Fruit fly (Drosophila melanogaster) whole organism, embryonic: Measurements from ENCODE around the gene CG14452.

ENCODE experiments used
- Ada2b ChIP-seq: fragments of 200-800 bp; sonication (Bioruptor generic); IDR thresholded peaks from 2 replicates; pipeline ENCODE4 v1.3.6; 2022; ENCODE audit warnings: missing biosample characterization, missing genetic modification characterization
- Adf1 ChIP-seq: fragments of 200-800 bp; sonication (Bioruptor generic); IDR thresholded peaks from 2 replicates; pipeline ENCODE4 v1.3.6; 2022; ENCODE audit warnings: missing biosample characterization, missing genetic modification characterization
- BEAF-32 ChIP-seq: fragments of 200-800 bp; sonication (Bioruptor generic); optimal IDR thresholded peaks from 3 replicates; lab custom pipeline; 2017; ENCODE audit warnings: missing biosample characterization, missing genetic modification characterization, mild to moderate bottlenecking, moderate library complexity, missing genetic modification reagents
- Blimp-1 ChIP-seq: fragments of 200-800 bp; sonication (Bioruptor generic); optimal IDR thresholded peaks from 3 replicates; lab custom pipeline; 2018; ENCODE audit warnings: missing biosample characterization, missing genetic modification characterization, mild to moderate bottlenecking, moderate library complexity, missing genetic modification reagents
- BtbVII ChIP-seq: fragments of 200-800 bp; sonication (Bioruptor generic); optimal IDR thresholded peaks from 3 replicates; lab custom pipeline; 2017; ENCODE audit warnings: missing biosample characterization, mild to moderate bottlenecking, missing genetic modification characterization
- CG17328 ChIP-seq: fragments of 200-800 bp; sonication (Bioruptor generic); IDR thresholded peaks from 2 replicates; pipeline ENCODE4 v1.3.6; 2022; ENCODE audit warnings: missing biosample characterization, missing genetic modification characterization
- CG18599 ChIP-seq: fragments of 200-800 bp; sonication (Bioruptor generic); optimal IDR thresholded peaks from 3 replicates; lab custom pipeline; 2017; ENCODE audit warnings: missing biosample characterization, missing genetic modification characterization, mild to moderate bottlenecking, moderate library complexity, missing genetic modification reagents
- CG2199 ChIP-seq: fragments of 200-800 bp; sonication (Bioruptor generic); IDR thresholded peaks from 3 replicates; pipeline ENCODE4 v1.3.6; 2022; ENCODE audit warnings: missing biosample characterization, missing genetic modification characterization
- CG34376 ChIP-seq: fragments of 200-800 bp; sonication (Bioruptor generic); optimal IDR thresholded peaks from 2 replicates; lab custom pipeline; 2018; ENCODE audit warnings: missing biosample characterization, mild to moderate bottlenecking, missing genetic modification characterization
- CG5180 ChIP-seq: fragments of 200-800 bp; sonication (Bioruptor generic); optimal IDR thresholded peaks from 3 replicates; lab custom pipeline; 2017; ENCODE audit warnings: missing biosample characterization, missing genetic modification characterization, mild to moderate bottlenecking, moderate library complexity, missing genetic modification reagents
- CG5953 ChIP-seq: fragments of 200-800 bp; sonication (Bioruptor generic); IDR thresholded peaks from 2 replicates; pipeline ENCODE4 v1.3.6; 2022; ENCODE audit warnings: missing biosample characterization, missing genetic modification characterization
- CG6689 ChIP-seq: fragments of 200-800 bp; sonication (Bioruptor generic); IDR thresholded peaks from 2 replicates; pipeline ENCODE4 v1.3.6; 2022; ENCODE audit warnings: missing biosample characterization, missing genetic modification characterization
- CG8290 ChIP-seq, 3 experiments: fragments of 200-800 bp; sonication (Bioruptor generic); optimal IDR thresholded peaks; 2 replicates each; lab custom pipeline; 2016 to 2019; ENCODE audit warnings: missing biosample characterization in 3 of 3, missing genetic modification characterization in 3 of 3, mild to moderate bottlenecking in 2 of 3, moderate library complexity in 1 of 3
- CG9817 ChIP-seq: fragments of 200-800 bp; sonication (Bioruptor generic); optimal IDR thresholded peaks from 2 replicates; lab custom pipeline; 2018; ENCODE audit warnings: missing biosample characterization, mild to moderate bottlenecking, missing genetic modification characterization, moderate library complexity
- Dp ChIP-seq: fragments of 200-800 bp; sonication (Bioruptor generic); optimal IDR thresholded peaks from 2 replicates; lab custom pipeline; 2018; ENCODE audit warnings: missing biosample characterization, mild to moderate bottlenecking, missing genetic modification characterization, moderate library complexity
- E2f2 ChIP-seq: fragments of 200-800 bp; sonication (Bioruptor generic); IDR thresholded peaks from 2 replicates; pipeline ENCODE4 v1.3.6; 2022; ENCODE audit warnings: missing biosample characterization, missing genetic modification characterization
- Elba2 ChIP-seq: fragments of 200-800 bp; sonication (Bioruptor generic); optimal IDR thresholded peaks from 3 replicates; lab custom pipeline; 2016; ENCODE audit warnings: missing biosample characterization, missing genetic modification characterization
- Ets65A ChIP-seq: fragments of 200-800 bp; sonication (Bioruptor generic); peaks from one replicate; lab custom pipeline; 2016; ENCODE audit warnings: missing biosample characterization, missing genetic modification characterization
- GATAe ChIP-seq: fragments of 200-800 bp; sonication (Bioruptor generic); conservative IDR thresholded peaks from 2 replicates; pipeline ENCODE4 v1.3.6; 2022; ENCODE audit warnings: missing biosample characterization, missing genetic modification characterization
- HmgZ ChIP-seq: fragments of 200-800 bp; sonication (Bioruptor generic); optimal IDR thresholded peaks from 2 replicates; lab custom pipeline; 2018; ENCODE audit warnings: missing biosample characterization, mild to moderate bottlenecking, missing genetic modification characterization
- Jarid2 ChIP-seq: fragments of 200-800 bp; sonication (Bioruptor generic); optimal IDR thresholded peaks from 3 replicates; lab custom pipeline; 2017; ENCODE audit warnings: mild to moderate bottlenecking, missing biosample characterization, missing genetic modification reagents, missing genetic modification characterization
- Mad ChIP-seq: fragments of 200-800 bp; sonication (Bioruptor generic); optimal IDR thresholded peaks from 2 replicates; lab custom pipeline; 2016; ENCODE audit warnings: missing biosample characterization, missing genetic modification characterization
- Med ChIP-seq: fragments of 200-800 bp; sonication (Bioruptor generic); peaks from one replicate; lab custom pipeline; 2016; ENCODE audit warnings: missing biosample characterization, missing genetic modification characterization, mild to moderate bottlenecking, inconsistent platforms, moderate library complexity
- Mrtf ChIP-seq: fragments of 200-800 bp; sonication (Bioruptor generic); IDR thresholded peaks from 3 replicates; pipeline ENCODE4 v1.3.6; 2022; ENCODE audit warnings: missing biosample characterization, missing genetic modification characterization
- NK7.1 ChIP-seq: fragments of 200-800 bp; sonication (Bioruptor generic); optimal IDR thresholded peaks from 3 replicates; lab custom pipeline; 2016; ENCODE audit warnings: missing biosample characterization, missing genetic modification characterization
- Nf-YA ChIP-seq: fragments of 200-800 bp; sonication (Bioruptor generic); IDR thresholded peaks from 2 replicates; pipeline ENCODE4 v1.3.6; 2022; ENCODE audit warnings: missing biosample characterization, missing genetic modification characterization
- Pdp1 ChIP-seq, 2 experiments: fragments of 200-800 bp; sonication (Bioruptor generic); optimal IDR thresholded peaks; 3 replicates each; lab custom pipeline; 2016; ENCODE audit warnings: missing biosample characterization in 2 of 2, missing genetic modification characterization in 2 of 2, mild to moderate bottlenecking in 1 of 2, moderate library complexity in 1 of 2
- Rfx ChIP-seq: fragments of 200-800 bp; sonication (Bioruptor generic); IDR thresholded peaks from 2 replicates; pipeline ENCODE4 v1.3.6; 2022; ENCODE audit warnings: missing biosample characterization, missing genetic modification characterization
- YL-1 ChIP-seq: fragments of 200-800 bp; sonication (Bioruptor generic); optimal IDR thresholded peaks from 3 replicates; lab custom pipeline; 2017; ENCODE audit warnings: missing biosample characterization, mild to moderate bottlenecking, missing genetic modification characterization
- al ChIP-seq: fragments of 200-800 bp; sonication (Bioruptor generic); IDR thresholded peaks from 2 replicates; pipeline ENCODE4 v1.3.6; 2022; ENCODE audit warnings: missing biosample characterization, missing genetic modification characterization
- bigmax ChIP-seq: fragments of 200-800 bp; sonication (Bioruptor generic); optimal IDR thresholded peaks from 2 replicates; lab custom pipeline; 2018; ENCODE audit warnings: missing biosample characterization, mild to moderate bottlenecking, missing genetic modification characterization
- cato ChIP-seq: fragments of 200-800 bp; sonication (Bioruptor generic); optimal IDR thresholded peaks from 2 replicates; lab custom pipeline; 2016; ENCODE audit warnings: missing biosample characterization, missing genetic modification characterization, borderline replicate concordance
- cwo ChIP-seq: fragments of 200-800 bp; sonication (Bioruptor generic); optimal IDR thresholded peaks from 3 replicates; lab custom pipeline; 2017; ENCODE audit warnings: missing biosample characterization, missing genetic modification characterization, mild to moderate bottlenecking, moderate library complexity, missing genetic modification reagents
- dm ChIP-seq: fragments of 200-800 bp; sonication (Bioruptor generic); optimal IDR thresholded peaks from 3 replicates; lab custom pipeline; 2016; ENCODE audit warnings: missing biosample characterization, missing genetic modification characterization
- dmrt99B ChIP-seq: fragments of 200-800 bp; sonication (Bioruptor generic); optimal IDR thresholded peaks from 2 replicates; lab custom pipeline; 2018; ENCODE audit warnings: missing biosample characterization, mild to moderate bottlenecking, missing genetic modification characterization, moderate library complexity
- exex ChIP-seq: fragments of 200-800 bp; sonication (Bioruptor generic); optimal IDR thresholded peaks from 4 replicates; lab custom pipeline; 2018; ENCODE audit warnings: missing biosample characterization, mild to moderate bottlenecking, missing genetic modification characterization, moderate library complexity
- ftz-f1 ChIP-seq: fragments of 200-800 bp; sonication (Bioruptor generic); optimal IDR thresholded peaks from 2 replicates; lab custom pipeline; 2016; ENCODE audit warnings: missing biosample characterization, missing genetic modification characterization
- kni ChIP-seq: fragments of 200-800 bp; sonication (Bioruptor generic); optimal IDR thresholded peaks from 3 replicates; lab custom pipeline; 2017; ENCODE audit warnings: mild to moderate bottlenecking, missing biosample characterization, missing genetic modification reagents, missing genetic modification characterization
- knrl ChIP-seq: fragments of 200-800 bp; sonication (Bioruptor generic); IDR thresholded peaks from 3 replicates; pipeline ENCODE4 v1.3.6; 2022; ENCODE audit warnings: missing biosample characterization, missing genetic modification characterization; ENCODE audit not compliant: partially characterized antibody
- lmd ChIP-seq: fragments of 200-800 bp; sonication (Bioruptor generic); IDR thresholded peaks from 2 replicates; pipeline ENCODE4 v1.3.6; 2022; ENCODE audit warnings: missing biosample characterization, missing genetic modification characterization
- nau ChIP-seq: fragments of 200-800 bp; sonication (Bioruptor generic); optimal IDR thresholded peaks from 3 replicates; lab custom pipeline; 2017; ENCODE audit warnings: missing biosample characterization, mild to moderate bottlenecking, missing genetic modification characterization, missing genetic modification reagents
- ro ChIP-seq: fragments of 200-800 bp; sonication (Bioruptor generic); IDR thresholded peaks from 2 replicates; pipeline ENCODE4 v1.3.6; 2022; ENCODE audit warnings: missing biosample characterization, missing genetic modification characterization
- sens ChIP-seq: fragments of 200-800 bp; sonication (Bioruptor generic); peaks from one replicate; lab custom pipeline; 2016; ENCODE audit warnings: missing biosample characterization, missing genetic modification characterization
- sqz ChIP-seq: fragments of 200-800 bp; sonication (Bioruptor generic); optimal IDR thresholded peaks from 3 replicates; lab custom pipeline; 2018; ENCODE audit warnings: missing biosample characterization, mild to moderate bottlenecking, missing genetic modification characterization
- sug ChIP-seq: fragments of 200-800 bp; optimal IDR thresholded peaks from 2 replicates; lab custom pipeline; 2019; ENCODE audit warnings: missing biosample characterization, mild to moderate bottlenecking, missing genetic modification characterization, moderate library complexity
- tna ChIP-seq: fragments of 200-800 bp; sonication (Bioruptor generic); IDR thresholded peaks from 2 replicates; pipeline ENCODE4 v1.3.6; 2022; ENCODE audit warnings: missing biosample characterization, missing genetic modification characterization; ENCODE audit not compliant: partially characterized antibody
- toy ChIP-seq: fragments of 200-800 bp; sonication (Bioruptor generic); IDR thresholded peaks from 2 replicates; pipeline ENCODE4 v1.3.6; 2022; ENCODE audit warnings: missing biosample characterization, missing genetic modification characterization
- wor ChIP-seq: fragments of 200-800 bp; sonication (Bioruptor generic); IDR thresholded peaks from 2 replicates; pipeline ENCODE4 v1.3.6; 2022; ENCODE audit warnings: missing biosample characterization, missing genetic modification characterization

CG14452 gene

DNA sequence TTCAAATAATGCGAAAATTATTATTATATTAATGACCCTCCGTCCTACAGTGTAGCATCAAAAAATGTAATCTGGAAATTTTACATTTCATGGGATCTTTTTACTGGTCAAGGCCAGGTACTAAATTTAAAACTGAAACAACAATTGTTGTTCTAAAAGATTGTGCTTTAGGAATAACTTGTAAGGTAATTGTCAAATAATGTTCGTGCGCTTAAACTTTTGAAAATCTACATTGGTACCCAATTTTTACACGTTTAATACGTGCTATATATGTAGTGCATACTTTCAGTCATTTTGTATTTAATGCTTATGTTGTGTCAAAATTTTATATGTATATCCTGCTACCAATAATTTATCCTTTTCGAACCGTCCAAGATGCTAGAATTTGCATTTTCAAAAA lies 37.9 kb downstream of the CG14452 start (continued):
- TF ChIP-seq tna (GFP tag; lab: Robert Waterston, UW) (no peak), CG9817 (tag; lab: Kevin White, UChicago) (no peak), Ada2b (GFP tag; lab: Robert Waterston, UW) (no peak), Ets65A (GFP tag; lab: Kevin White, UChicago) (no peak), dmrt99B (tag; lab: Kevin White, UChicago) (no peak), ro (GFP tag; lab: Robert Waterston, UW) (no peak), Blimp-1 (GFP tag; lab: Kevin White, UChicago) (no peak), ftz-f1 (GFP tag; lab: Kevin White, UChicago) (peak; percentile 74), sens (GFP tag; lab: Kevin White, UChicago) (peak; percentile 45), E2f2 (peak; percentile 21; the same call in 1 of the 2 replicates), Mrtf (GFP tag; lab: Robert Waterston, UW) (no peak), lmd (GFP tag; lab: Robert Waterston, UW) (no peak), al (GFP tag; lab: Robert Waterston, UW) (no peak), CG5180 (GFP tag; lab: Kevin White, UChicago) (no peak), CG6689 (GFP tag; lab: Robert Waterston, UW) (no peak), dm (GFP tag; lab: Kevin White, UChicago) (no peak), CG2199 (GFP tag; lab: Robert Waterston, UW) (0 out of 3 replicates have a peak, but pooled peaks have one; percentile 13), Nf-YA (GFP tag; lab: Robert Waterston, UW) (no peak), Rfx (GFP tag; lab: Robert Waterston, UW) (no peak), YL-1 (GFP tag; lab: Kevin White, UChicago) (no peak), kni (GFP tag; lab: Kevin White, UChicago) (no peak), Jarid2 (GFP tag; lab: Kevin White, UChicago) (no peak), sqz (GFP tag; lab: Kevin White, UChicago) (no peak), BEAF-32 (no peak), knrl (peak; percentile 22; the same call in 1 of the 3 replicates), bigmax (GFP tag; lab: Kevin White, UChicago) (no peak), BtbVII (GFP tag; lab: Kevin White, UChicago) (no peak), Dp (GFP tag; lab: Kevin White, UChicago) (peak; percentile 31), sug (tag; lab: Kevin White, UChicago) (no peak), GATAe (GFP tag; lab: Robert Waterston, UW) (no peak), cato (GFP tag; lab: Kevin White, UChicago) (no peak), NK7.1 (GFP tag; lab: Kevin White, UChicago) (no peak), Pdp1 (GFP tag; optimal IDR thresholded peaks at IDR 0.05; lab: Kevin White, UChicago) (no peak), Mad (no peak), wor (GFP tag; lab: Robert Waterston, UW) (no peak), CG17328 (GFP tag; lab: Robert Waterston, UW) (no peak)

DNA sequence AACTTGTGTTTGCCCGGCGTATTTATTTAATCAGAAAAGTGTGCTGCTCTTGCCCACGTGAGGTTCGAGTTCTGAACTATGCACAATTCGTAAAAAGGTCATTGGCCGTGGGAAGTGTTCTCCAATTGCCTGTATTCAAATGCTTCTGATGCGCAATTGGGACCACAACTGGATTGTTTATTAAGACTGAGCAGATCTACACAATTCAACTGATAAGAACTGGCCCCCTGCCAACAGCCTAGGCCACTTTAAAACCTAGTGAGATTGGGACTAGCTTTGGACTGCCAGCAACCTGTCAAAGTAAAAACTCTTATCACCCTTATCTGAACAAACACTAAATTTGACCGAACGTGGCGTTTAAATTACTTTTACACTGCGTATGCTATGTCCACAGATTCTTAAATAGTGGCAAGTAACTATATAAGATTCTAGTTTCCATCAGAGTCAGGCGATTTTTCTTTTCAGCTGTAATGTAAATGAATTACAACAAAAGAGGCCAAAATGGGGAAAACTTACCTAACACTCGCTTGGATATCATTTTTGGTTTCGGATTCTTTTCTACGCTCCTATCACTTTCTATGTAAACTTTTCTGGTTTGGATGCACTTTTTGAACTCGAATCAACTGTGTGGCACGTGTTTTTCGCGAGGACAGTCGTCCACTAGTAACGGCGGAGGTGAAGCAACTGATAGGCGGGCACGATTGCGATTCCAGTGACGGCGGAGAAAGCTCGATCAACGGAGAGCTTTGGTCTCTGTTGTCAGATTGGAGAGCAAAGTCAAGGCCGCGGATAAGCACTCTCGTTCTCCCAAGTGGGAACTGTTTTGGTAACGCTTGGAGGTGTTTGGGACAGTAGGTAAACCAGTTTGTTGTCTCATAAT lies 42.2 kb downstream of the CG14452 start, which contains the start of gene CG11241:
TSS of gene CG11241 (minus strand) at position 689 of the 880 bp plus-strand sequence.
- TF ChIP-seq Adf1 (GFP tag; lab: Robert Waterston, UW) (no peak), CG8290 (GFP tag; optimal IDR thresholded peaks at IDR 0.05; lab: Kevin White, UChicago) (no peak), CG8290 (tag; optimal IDR thresholded peaks at IDR 0.05; lab: Kevin White, UChicago) (peak in 1 of 2 experiments; percentile 1), CG6689 (GFP tag; lab: Robert Waterston, UW) (no peak), CG5953 (GFP tag; lab: Robert Waterston, UW) (no peak), sug (tag; lab: Kevin White, UChicago) (peak; percentile 100), exex (peak; percentile 22), nau (GFP tag; lab: Kevin White, UChicago) (no peak), CG18599 (GFP tag; lab: Kevin White, UChicago) (peak; percentile 12), cwo (GFP tag; lab: Kevin White, UChicago) (peak; percentile 77), Elba2 (GFP tag; lab: Kevin White, UChicago) (peak; percentile 62), ftz-f1 (GFP tag; lab: Kevin White, UChicago) (peak; percentile 84), CG34376 (GFP tag; lab: Kevin White, UChicago) (peak; percentile 24), toy (GFP tag; lab: Robert Waterston, UW) (no peak), HmgZ (tag; lab: Kevin White, UChicago) (peak; percentile 15), Med (GFP tag; lab: Kevin White, UChicago) (peak; percentile 64), CG2199 (GFP tag; lab: Robert Waterston, UW) (0 out of 3 replicates have a peak, but pooled peaks have one; percentile 41)
